Fruit fly (Drosophila melanogaster) whole organism: ENCODE data around the gene CG31740.

ENCODE experiments used
- CG8478 ChIP-seq: fragments of >200 bp; optimal IDR thresholded peaks from 2 replicates; lab custom pipeline; 2018; ENCODE audit warnings: inconsistent platforms
- psq ChIP-seq: fragments of >200 bp; optimal IDR thresholded peaks from 2 replicates; lab custom pipeline; 2017

DNA sequence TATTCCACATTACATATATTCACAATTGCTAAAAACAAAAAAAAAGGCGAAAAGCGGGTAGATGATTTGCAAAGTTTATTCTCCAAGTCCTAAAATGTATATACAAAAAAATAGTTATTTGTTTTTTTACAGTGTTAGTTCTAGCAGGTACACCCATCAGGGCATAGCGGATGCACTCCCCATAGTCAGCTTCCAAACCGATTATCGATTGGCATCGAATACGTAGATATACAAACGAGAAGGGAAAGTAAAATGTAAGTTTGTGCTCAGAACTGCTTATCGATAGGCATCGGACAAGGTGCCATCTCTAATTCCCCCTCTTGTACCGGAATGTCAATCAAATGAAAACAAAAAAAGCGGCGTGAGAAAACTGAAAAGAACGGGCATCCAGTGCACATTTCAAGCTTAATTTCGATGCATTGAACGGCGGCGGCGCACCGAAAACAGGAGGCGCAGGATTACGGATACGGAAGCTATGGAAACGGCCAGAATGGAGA is 45.6 kb upstream of the CG31740 start, which contains the start of gene CG5674:
- TF ChIP-seq psq (no peak), CG8478 (no peak)
